Worm (Caenorhabditis elegans) whole organism, early embryonic: ENCODE results near the gene F10G7.12.

Experiments used
- B0310.2 ChIP-seq: sonication (generic microtip); optimal IDR thresholded peaks from 2 replicates; lab custom pipeline; 2016; ENCODE audit warnings: mild to moderate bottlenecking, missing genetic modification characterization, missing compliant biosample characterization
- ama-1 ChIP-seq: fragments of 150-350 bp; optimal IDR thresholded peaks from 2 replicates; lab custom pipeline; 2014
- ceh-36 ChIP-seq: sonication (generic microtip); optimal IDR thresholded peaks from 2 replicates; lab custom pipeline; 2016; ENCODE audit warnings: missing genetic modification characterization, inconsistent platforms, missing compliant biosample characterization
- ets-7 ChIP-seq: sonication (generic microtip); optimal IDR thresholded peaks from 2 replicates; lab custom pipeline; 2016; ENCODE audit warnings: missing genotype, missing genetic modification characterization, missing compliant biosample characterization
- flt-1 ChIP-seq: fragments of 200-800 bp; sonication (Bioruptor generic); IDR thresholded peaks from 2 replicates; pipeline ENCODE4 v1.3.6; 2022; ENCODE audit warnings: missing genetic modification characterization, missing compliant biosample characterization
- pes-1 ChIP-seq: fragments of 200-800 bp; sonication (Bioruptor generic); IDR thresholded peaks from 2 replicates; pipeline ENCODE4 v1.3.6; 2022; ENCODE audit warnings: missing genetic modification reagents, missing genetic modification characterization, missing compliant biosample characterization
- sea-1 ChIP-seq: fragments of 200-800 bp; sonication (Bioruptor generic); conservative IDR thresholded peaks from 2 replicates; pipeline ENCODE4 v1.3.6; 2022; ENCODE audit warnings: missing genetic modification characterization, missing compliant biosample characterization
- tbx-37 ChIP-seq: fragments of 200-800 bp; sonication (Bioruptor generic); conservative IDR thresholded peaks from 2 replicates; pipeline ENCODE4 v1.3.6; 2022; ENCODE audit warnings: missing genetic modification reagents, missing genetic modification characterization, missing compliant biosample characterization
- tra-4 ChIP-seq: sonication (generic microtip); optimal IDR thresholded peaks from 2 replicates; lab custom pipeline; 2017; ENCODE audit warnings: missing genetic modification characterization, missing compliant biosample characterization

DNA sequence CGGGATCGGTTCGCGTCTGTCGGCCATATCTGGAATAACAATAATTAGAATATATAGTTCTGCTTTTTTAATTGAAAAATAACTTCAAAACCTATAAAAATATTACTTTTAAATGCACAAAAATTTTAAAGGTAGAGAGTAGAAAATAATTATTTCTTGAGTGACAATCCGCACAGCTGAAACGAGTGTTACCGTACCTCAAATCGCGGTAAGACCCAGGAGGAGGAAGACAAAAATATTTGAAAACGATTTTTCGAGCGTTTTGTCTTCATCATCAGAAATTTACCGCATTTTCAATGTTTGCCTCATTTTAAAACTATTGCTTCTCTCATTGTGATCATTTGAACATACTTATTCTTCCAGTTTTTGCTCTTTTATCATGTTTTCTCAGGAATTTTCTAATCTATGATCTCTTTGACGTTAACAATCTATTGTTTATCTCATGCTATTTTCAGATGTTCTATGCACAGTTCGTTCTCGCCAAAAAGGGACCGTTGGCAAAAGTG, 8.7 kb downstream of the F10G7.12 start, which contains the start of the genes rpn-5 and scc-1:
- TF ChIP-seq ets-7 (tag; lab: Kevin White, UChicago) (no peak), sea-1 (GFP tag; lab: Robert Waterston, UW) (no peak), tra-4 (tag; lab: Kevin White, UChicago) (no peak), flt-1 (no peak), ama-1 (lab: Kevin White, UChicago) (no peak), B0310.2 (tag; lab: Kevin White, UChicago) (no peak), ceh-36 (tag; lab: Kevin White, UChicago) (no peak), pes-1 (no peak), tbx-37 (no peak)
